Worm (Caenorhabditis elegans) whole organism, early embryonic: ENCODE results near the gene elk-2.
"Not testable (repeated sequence)": the region's sequence is repeated elsewhere in the genome, so short reads cannot be mapped to it uniquely, and the experiment has no call there.

Experiments
- B0310.2 ChIP-seq: sonication (generic microtip); optimal IDR thresholded peaks from 2 replicates; lab custom pipeline; 2016; ENCODE audit warnings: mild to moderate bottlenecking, missing genetic modification characterization, missing compliant biosample characterization
- ama-1 ChIP-seq: fragments of 150-350 bp; optimal IDR thresholded peaks from 2 replicates; lab custom pipeline; 2014
- ceh-13 ChIP-seq: fragments of 200-800 bp; sonication (Bioruptor generic); optimal IDR thresholded peaks from 2 replicates; lab custom pipeline; 2018; ENCODE audit warnings: mild to moderate bottlenecking, missing genetic modification characterization, missing compliant biosample characterization
- flt-1 ChIP-seq: fragments of 200-800 bp; sonication (Bioruptor generic); IDR thresholded peaks from 2 replicates; pipeline ENCODE4 v1.3.6; 2022; ENCODE audit warnings: missing genetic modification characterization, missing compliant biosample characterization
- hmbx-1 ChIP-seq: sonication (generic microtip); optimal IDR thresholded peaks from 2 replicates; lab custom pipeline; 2016; ENCODE audit warnings: mild to moderate bottlenecking, missing genetic modification characterization, missing compliant biosample characterization
- hnd-1 ChIP-seq: sonication (generic microtip); optimal IDR thresholded peaks from 2 replicates; lab custom pipeline; 2016; ENCODE audit warnings: missing genetic modification characterization, missing compliant biosample characterization
- tra-4 ChIP-seq: sonication (generic microtip); optimal IDR thresholded peaks from 2 replicates; lab custom pipeline; 2017; ENCODE audit warnings: missing genetic modification characterization, missing compliant biosample characterization

ce11 chrX:104737-105136, 4.1 kb downstream of the elk-2 start, which contains the start of gene Y73B3A.4:
- not testable (repeated sequence) for TF ChIP-seq ama-1 (lab: Kevin White, UChicago); tra-4 (tag; lab: Kevin White, UChicago); hmbx-1 (tag; lab: Kevin White, UChicago); hnd-1 (tag; lab: Kevin White, UChicago); flt-1 (GFP tag; lab: Robert Waterston, UW); ceh-13 (GFP tag; lab: Kevin White, UChicago); B0310.2 (tag; lab: Kevin White, UChicago)
